Fruit fly (Drosophila melanogaster): ENCODE measurements around the gene CG5050.

DNA sequence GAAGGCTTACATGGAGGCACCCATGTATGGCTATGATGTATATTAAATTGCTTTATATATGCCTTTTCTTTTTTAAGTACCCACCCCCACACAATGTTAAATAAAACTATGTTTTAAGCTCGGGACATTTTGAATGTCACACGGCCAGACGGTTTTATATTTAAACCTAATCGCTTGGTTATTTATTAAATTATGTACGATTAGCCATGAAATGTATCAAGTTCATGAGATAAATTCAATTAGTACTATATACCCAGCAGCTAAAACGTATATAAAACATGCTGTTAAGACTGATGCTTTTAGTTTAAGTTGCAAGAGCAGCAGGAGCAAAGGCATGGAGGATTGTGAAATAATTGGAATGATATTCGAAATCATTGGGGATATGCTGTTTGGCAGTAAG lies 32.7 kb downstream of the CG5050 start, which contains the start of the genes CG43221 and CG43645:
- TF ChIP-seq CG10348 (GFP tag; IDR thresholded peaks at IDR 0.05) (no peak), EcR (GFP tag; optimal IDR thresholded peaks at IDR 0.05) (no peak), CG8159 (tag; optimal IDR thresholded peaks at IDR 0.05) (no peak), CG32121 (GFP tag; IDR thresholded peaks at IDR 0.05) (no peak), CG17806 (tag; optimal IDR thresholded peaks at IDR 0.05) (no peak), fd96Ca (GFP tag; IDR thresholded peaks at IDR 0.05) (no peak)
